Fruit fly (Drosophila melanogaster): ENCODE measurements around the gene E23.

- no peak for TF ChIP-seq CTCF (optimal IDR thresholded peaks at IDR 0.05)
- no peak for TF ChIP-seq CG8478 (optimal IDR thresholded peaks at IDR 0.05)
These were observed 14.5 kb upstream of the E23 start for dm6 chr2L:3369083-3369653.
